Worm (Caenorhabditis elegans): ENCODE results near the gene srx-43.

DNA sequence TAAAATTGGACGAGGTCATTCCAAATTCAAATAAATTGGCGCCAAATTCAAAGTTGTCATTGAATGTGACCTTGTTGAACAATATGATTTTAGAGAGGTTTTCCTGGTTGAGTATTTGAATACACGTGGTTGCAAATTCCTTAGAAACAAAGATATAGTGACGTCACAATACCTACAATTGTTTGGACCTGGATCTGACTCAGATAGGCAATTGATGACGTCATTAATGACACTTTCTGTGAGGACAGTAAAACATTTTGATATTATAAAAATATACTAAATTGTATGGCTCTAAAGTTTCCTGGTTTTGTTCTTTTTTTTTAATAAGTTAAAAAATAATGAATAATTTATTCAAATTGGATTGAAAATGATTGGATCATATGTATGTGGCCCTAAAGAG, 23.6 kb downstream of the srx-43 start:
- TF ChIP-seq ces-1 (GFP tag; optimal IDR thresholded peaks at IDR 0.05) (no peak), unc-62 (GFP tag; optimal IDR thresholded peaks at IDR 0.05 in 1 of 2) (no peak), unc-62 (tag; optimal IDR thresholded peaks at IDR 0.05) (no peak), nhr-11 (tag; optimal IDR thresholded peaks at IDR 0.05) (no peak), ztf-11 (tag; optimal IDR thresholded peaks at IDR 0.05) (no peak), F49E8.2 (tag; optimal IDR thresholded peaks at IDR 0.05; ENCODE audit: borderline replicate concordance) (no peak), ceh-82 (tag; optimal IDR thresholded peaks at IDR 0.05) (no peak), nhr-237 (tag; optimal IDR thresholded peaks at IDR 0.05) (no peak), lin-1 (GFP tag; IDR thresholded peaks at IDR 0.05) (no peak)

Measured in whole organism, L4 larva.